Worm (Caenorhabditis elegans) whole organism, L1 larva: Measurements from ENCODE around the gene ZK1290.10.

Experiments used
- C16A3.4 ChIP-seq: fragments of 150-350 bp; optimal IDR thresholded peaks from 2 replicates; lab custom pipeline; 2014; ENCODE audit warnings: missing biosample characterization, missing genetic modification characterization
- F16B12.6 ChIP-seq: fragments of 150-350 bp; optimal IDR thresholded peaks from 2 replicates; lab custom pipeline; 2014; ENCODE audit warnings: missing biosample characterization, missing genetic modification characterization
- Y116A8C.19 ChIP-seq: sonication (generic microtip); optimal IDR thresholded peaks from 2 replicates; lab custom pipeline; 2016; ENCODE audit warnings: missing compliant biosample characterization, missing genetic modification characterization, borderline replicate concordance
- ama-1 ChIP-seq: fragments of 150-350 bp; optimal IDR thresholded peaks from 2 replicates; lab custom pipeline; 2014
- ceh-8 ChIP-seq: fragments of 200-800 bp; sonication (Bioruptor generic); optimal IDR thresholded peaks from 2 replicates; lab custom pipeline; 2018; ENCODE audit warnings: mild to moderate bottlenecking, missing genetic modification characterization, moderate library complexity, missing compliant biosample characterization
- ces-1 ChIP-seq: fragments of 150-350 bp; optimal IDR thresholded peaks from 2 replicates; lab custom pipeline; 2014; ENCODE audit warnings: missing biosample characterization, missing genetic modification reagents, missing genetic modification characterization
- dpl-1 ChIP-seq, 3 experiments: fragments of 150-350 bp in 2 of 3; sonication (generic microtip) in 1 of 3; optimal IDR thresholded peaks; 2 replicates each; lab custom pipeline; 2014 to 2017; ENCODE audit warnings: missing biosample characterization in 3 of 3, missing genetic modification characterization in 3 of 3, missing genetic modification reagents in 3 of 3
- dsc-1 ChIP-seq: sonication (generic microtip); optimal IDR thresholded peaks from 2 replicates; lab custom pipeline; 2016; ENCODE audit warnings: mild to moderate bottlenecking, missing genetic modification characterization, missing compliant biosample characterization
- efl-1 ChIP-seq, 4 experiments: fragments of 150-350 bp; optimal IDR thresholded peaks in 3 of 4; peaks in 1 of 4; 1 replicate in 1 of 4; 2 replicates in 3 of 4; lab custom pipeline; 2014; ENCODE audit warnings: missing biosample characterization in 2 of 4, missing genetic modification characterization in 2 of 4, missing genetic modification reagents in 2 of 4
- egl-13 ChIP-seq: sonication (generic microtip); optimal IDR thresholded peaks from 2 replicates; lab custom pipeline; 2016; ENCODE audit warnings: missing genotype, missing genetic modification reagents, missing genetic modification characterization, missing compliant biosample characterization
- elt-2 ChIP-seq: sonication (generic microtip); optimal IDR thresholded peaks from 2 replicates; lab custom pipeline; 2016; ENCODE audit warnings: missing genetic modification characterization, mild to moderate bottlenecking, inconsistent platforms, missing compliant biosample characterization, missing genetic modification reagents
- ets-5 ChIP-seq: fragments of 200-800 bp; sonication (Bioruptor generic); IDR thresholded peaks from 2 replicates; pipeline ENCODE4 v1.3.6; 2022; ENCODE audit warnings: missing genetic modification characterization, missing compliant biosample characterization
- fkh-10 ChIP-seq: sonication (generic microtip); optimal IDR thresholded peaks from 2 replicates; lab custom pipeline; 2017; ENCODE audit warnings: missing biosample characterization, missing genetic modification reagents, missing genetic modification characterization
- fkh-4 ChIP-seq: sonication (generic microtip); optimal IDR thresholded peaks from 2 replicates; lab custom pipeline; 2016; ENCODE audit warnings: missing compliant biosample characterization, missing genetic modification characterization, borderline replicate concordance
- fos-1 ChIP-seq: fragments of 150-350 bp; optimal IDR thresholded peaks from 2 replicates; lab custom pipeline; 2014; ENCODE audit warnings: missing biosample characterization, missing genetic modification characterization
- isw-1 ChIP-seq: fragments of 200-800 bp; sonication (Bioruptor generic); IDR thresholded peaks from 2 replicates; pipeline ENCODE4 v1.3.6; 2022; ENCODE audit warnings: missing genetic modification characterization, missing compliant biosample characterization
- lin-13 ChIP-seq: fragments of 150-350 bp; optimal IDR thresholded peaks from 2 replicates; lab custom pipeline; 2014; ENCODE audit warnings: missing biosample characterization, missing genetic modification reagents, missing genetic modification characterization
- lin-14 ChIP-seq: fragments of 200-800 bp; sonication (Bioruptor generic); optimal IDR thresholded peaks from 2 replicates; lab custom pipeline; 2018; ENCODE audit warnings: mild to moderate bottlenecking, missing genetic modification characterization, moderate library complexity, missing compliant biosample characterization
- lin-35 ChIP-seq, 2 experiments: fragments of 150-350 bp; optimal IDR thresholded peaks; 2 replicates each; lab custom pipeline; 2014; ENCODE audit warnings: missing biosample characterization in 2 of 2, missing genetic modification characterization in 2 of 2, missing genetic modification reagents in 2 of 2
- lin-39 ChIP-seq: fragments of 150-350 bp; optimal IDR thresholded peaks from 2 replicates; lab custom pipeline; 2014; ENCODE audit warnings: missing biosample characterization, missing genetic modification reagents, missing genetic modification characterization
- lir-3 ChIP-seq: sonication (generic microtip); optimal IDR thresholded peaks from 2 replicates; lab custom pipeline; 2016; ENCODE audit warnings: mild to moderate bottlenecking, missing genetic modification characterization, moderate library complexity, missing compliant biosample characterization; ENCODE audit not compliant: poor library complexity
- mab-9 ChIP-seq: fragments of 200-800 bp; sonication (Bioruptor generic); IDR thresholded peaks from 2 replicates; pipeline ENCODE4 v1.3.6; 2022; ENCODE audit warnings: missing genetic modification reagents, missing genetic modification characterization, missing compliant biosample characterization
- mdl-1 ChIP-seq, 2 experiments: fragments of 150-350 bp; optimal IDR thresholded peaks; 2 replicates each; lab custom pipeline; 2014 to 2017; ENCODE audit warnings: missing biosample characterization in 2 of 2, missing genetic modification characterization in 2 of 2, inconsistent platforms in 1 of 2
- nhr-19 ChIP-seq: fragments of 200-800 bp; sonication (Bioruptor generic); conservative IDR thresholded peaks from 2 replicates; pipeline ENCODE4 v1.3.6; 2022; ENCODE audit warnings: missing genetic modification characterization, missing compliant biosample characterization
- nhr-28 ChIP-seq: fragments of 150-350 bp; optimal IDR thresholded peaks from 2 replicates; lab custom pipeline; 2014; ENCODE audit warnings: missing biosample characterization, missing genetic modification characterization
- nhr-47 ChIP-seq: sonication (generic microtip); optimal IDR thresholded peaks from 2 replicates; lab custom pipeline; 2016; ENCODE audit warnings: mild to moderate bottlenecking, missing genetic modification characterization, moderate library complexity, missing compliant biosample characterization
- nhr-85 ChIP-seq: sonication (generic microtip); peaks from one replicate; lab custom pipeline; 2016; ENCODE audit warnings: missing genetic modification characterization, inconsistent platforms, missing compliant biosample characterization
- pag-3 ChIP-seq: sonication (generic microtip); optimal IDR thresholded peaks from 2 replicates; lab custom pipeline; 2017; ENCODE audit warnings: missing genetic modification characterization, mild to moderate bottlenecking, missing compliant biosample characterization, antibody characterized with exemption, borderline replicate concordance; ENCODE audit not compliant: insufficient read depth
- rnt-1 ChIP-seq: sonication (generic microtip); optimal IDR thresholded peaks from 2 replicates; lab custom pipeline; 2016; ENCODE audit warnings: mild to moderate bottlenecking, missing genetic modification characterization, moderate library complexity, missing compliant biosample characterization
- snpc-4 ChIP-seq: fragments of 150-350 bp; optimal IDR thresholded peaks from 2 replicates; lab custom pipeline; 2014; ENCODE audit warnings: missing biosample characterization, missing genetic modification characterization
- snu-23 ChIP-seq: sonication (generic microtip); optimal IDR thresholded peaks from 2 replicates; lab custom pipeline; 2016; ENCODE audit warnings: missing genetic modification characterization, missing compliant biosample characterization
- sox-4 ChIP-seq: sonication (generic microtip); optimal IDR thresholded peaks from 2 replicates; lab custom pipeline; 2016; ENCODE audit warnings: missing genetic modification characterization, missing compliant biosample characterization
- unc-62 ChIP-seq: fragments of 150-350 bp; optimal IDR thresholded peaks from 2 replicates; lab custom pipeline; 2014; ENCODE audit warnings: missing biosample characterization, missing genetic modification reagents, missing genetic modification characterization
- zip-4 ChIP-seq: fragments of 200-800 bp; sonication (Bioruptor generic); optimal IDR thresholded peaks from 2 replicates; lab custom pipeline; 2018; ENCODE audit warnings: mild to moderate bottlenecking, missing genetic modification characterization, moderate library complexity, missing compliant biosample characterization

Gene ZK1290.10

DNA sequence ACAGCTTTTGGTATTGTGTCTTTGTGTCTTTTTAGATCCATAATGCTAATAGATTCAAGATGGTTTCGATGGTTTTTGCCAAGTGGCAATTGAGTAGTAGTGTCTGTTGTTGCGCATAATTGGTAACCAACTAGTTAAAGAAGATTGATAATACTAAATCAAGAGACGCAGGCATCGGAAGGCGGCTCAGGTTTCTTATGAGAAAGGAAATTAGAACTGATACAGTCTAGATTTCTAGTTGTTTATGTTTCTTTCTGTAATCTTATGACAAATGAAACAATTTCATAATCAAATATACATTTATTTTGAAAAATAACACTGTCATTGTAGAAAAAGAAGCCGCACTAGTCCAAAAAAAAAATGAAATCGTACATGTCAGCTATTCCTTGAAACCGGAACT, at the start of gene ZK1290.10:
Gene ZK1290.10, minus strand, starts transcription at position 101 of the 400 bp plus-strand sequence.
- TF ChIP-seq nhr-28 = no peak
- no peak for TF ChIP-seq mdl-1 (tag; optimal IDR thresholded peaks at IDR 0.05; lab: Kevin White, UChicago)
- TF ChIP-seq ets-5 (GFP tag; lab: Robert Waterston, UW) = no peak
- TF ChIP-seq egl-13 (tag; lab: Kevin White, UChicago) = no peak
- TF ChIP-seq fkh-4 (tag; lab: Kevin White, UChicago) = no peak

DNA sequence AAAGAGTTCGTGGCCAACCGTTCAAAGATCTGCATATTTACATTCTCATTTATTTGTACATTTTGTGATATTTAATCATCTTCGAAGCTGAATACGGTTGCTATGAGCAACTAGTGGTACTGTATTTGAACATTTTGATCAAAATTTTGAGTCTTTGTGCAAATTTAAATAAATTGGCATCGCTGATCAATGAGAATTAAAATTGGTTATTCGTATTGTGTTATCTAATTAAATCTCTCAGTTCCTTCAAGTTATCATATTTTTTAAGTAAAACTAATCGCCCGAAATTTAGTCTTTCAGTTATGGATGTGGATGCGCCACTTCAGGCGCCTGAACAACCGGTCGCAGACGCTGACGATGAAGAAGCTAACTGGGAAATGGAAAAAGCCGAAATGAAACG, 45.7 kb upstream of the ZK1290.10 start, which contains the start of gene npp-21:
Gene npp-21, plus strand, starts transcription at position 301 of the 400 bp plus-strand sequence.
- TF ChIP-seq fos-1 (tag; lab: Kevin White, UChicago) (no peak), C16A3.4 (tag; lab: Kevin White, UChicago) (no peak), lir-3 (tag; lab: Kevin White, UChicago) (no peak), lin-39 (no peak), nhr-47 (no peak), elt-2 (tag; lab: Kevin White, UChicago) (no peak), lin-13 (GFP tag; lab: Kevin White, UChicago) (no peak), lin-35 (GFP tag; optimal IDR thresholded peaks at IDR 0.05; lab: Kevin White, UChicago) (no peak), unc-62 (no peak), ceh-8 (GFP tag; lab: Kevin White, UChicago) (no peak)
- TF ChIP-seq, all 84 proteins: peak for 0

- TF ChIP-seq snu-23 = peak; percentile 28
- TF ChIP-seq lin-35 (GFP tag; optimal IDR thresholded peaks at IDR 0.05; lab: Kevin White, UChicago) = peak; percentile 11 to 55
- peak in 2 of 3 experiments; percentile 52 to 59 for TF ChIP-seq dpl-1 (GFP tag; optimal IDR thresholded peaks at IDR 0.05; lab: Kevin White, UChicago)
- TF ChIP-seq efl-1 (optimal IDR thresholded peaks at IDR 0.05; lab: Kevin White, UChicago) = peak in 1 of 2 experiments; percentile 7
- peak; percentile 47 to 95 for TF ChIP-seq efl-1 (GFP tag; optimal IDR thresholded peaks at IDR 0.05 in 1 of 2; lab: Kevin White, UChicago)
- TF ChIP-seq Y116A8C.19 (tag; lab: Kevin White, UChicago) = no peak
- no peak for TF ChIP-seq isw-1 (GFP tag; lab: Robert Waterston, UW)
- TF ChIP-seq F16B12.6 (tag; lab: Kevin White, UChicago) = peak; percentile 87
Measured at ce11 chrII:7598702-7599314, 45.1 kb upstream of the ZK1290.10 start, which contains the start of gene pgam-5. TSS of gene pgam-5 (minus strand) at chrII:7598752.

ce11 chrII:7594812-7595211, 41.1 kb upstream of the ZK1290.10 start, which contains the start of gene syd-1:
TSS of gene syd-1 (minus strand) at chrII:7594912.
- TF ChIP-seq nhr-85 (tag; lab: Kevin White, UChicago) = no peak
- no peak for TF ChIP-seq pag-3 (tag; lab: Kevin White, UChicago)
- no peak for TF ChIP-seq mab-9 (GFP tag; lab: Robert Waterston, UW)
- no peak for TF ChIP-seq dsc-1 (tag; lab: Kevin White, UChicago)
- TF ChIP-seq snu-23 = no peak
- TF ChIP-seq lir-3 (tag; lab: Kevin White, UChicago) = no peak
- no peak for TF ChIP-seq rnt-1 (tag; lab: Kevin White, UChicago)
- no peak for TF ChIP-seq sox-4 (tag; lab: Kevin White, UChicago)
- TF ChIP-seq dpl-1 (GFP tag; optimal IDR thresholded peaks at IDR 0.05; lab: Kevin White, UChicago) = no peak
- TF ChIP-seq nhr-19 = no peak
- no peak for TF ChIP-seq zip-4 (GFP tag; lab: Kevin White, UChicago)
- no peak for TF ChIP-seq efl-1 (optimal IDR thresholded peaks at IDR 0.05; lab: Kevin White, UChicago)
- no peak for TF ChIP-seq efl-1 (GFP tag; optimal IDR thresholded peaks at IDR 0.05 in 1 of 2; lab: Kevin White, UChicago)
- no peak for TF ChIP-seq snpc-4
- TF ChIP-seq ama-1 (lab: Kevin White, UChicago) = no peak
- no peak for TF ChIP-seq C16A3.4 (tag; lab: Kevin White, UChicago)
- TF ChIP-seq isw-1 (GFP tag; lab: Robert Waterston, UW) = no peak
- TF ChIP-seq, all 84 proteins: peak for 0

DNA sequence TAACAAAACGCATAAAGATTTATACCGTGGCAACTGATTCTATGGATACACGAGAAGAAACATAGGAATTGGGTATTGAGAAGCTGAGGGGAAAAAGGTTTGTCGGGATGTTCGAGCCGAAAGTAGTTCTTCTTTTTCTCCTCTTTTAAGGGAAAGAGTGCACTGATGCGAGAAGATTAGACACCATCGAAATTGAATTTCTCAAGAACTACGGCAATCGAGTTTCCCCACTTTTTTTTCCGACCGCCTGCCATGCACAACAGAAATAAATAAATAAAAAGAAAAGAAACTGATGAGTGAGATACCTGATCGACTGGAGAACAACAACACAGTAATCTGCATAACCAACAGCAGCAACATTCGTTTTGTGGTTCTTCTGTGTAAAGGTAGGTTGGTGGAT, 40.6 kb upstream of the ZK1290.10 start:
- TF ChIP-seq fkh-10 (GFP tag; lab: Kevin White, UChicago) = peak; percentile 94
- no peak for TF ChIP-seq nhr-19
- TF ChIP-seq ces-1 = peak; percentile 35
- TF ChIP-seq lin-14 (GFP tag; lab: Kevin White, UChicago) = peak; percentile 65
- TF ChIP-seq, all 84 proteins: peak for 3
